Fruit fly (Drosophila melanogaster) whole organism, embryonic: ENCODE data around the gene corto.

Experiments
- ATbp ChIP-seq: fragments of 200-800 bp; sonication (Bioruptor generic); optimal IDR thresholded peaks from 2 replicates; lab custom pipeline; 2017; ENCODE audit warnings: missing biosample characterization, mild to moderate bottlenecking, missing genetic modification characterization, missing genetic modification reagents
- Awh ChIP-seq: fragments of 200-800 bp; sonication (Bioruptor generic); IDR thresholded peaks from 2 replicates; pipeline ENCODE4, ENCODE4 v1.3.6; 2022; ENCODE audit warnings: missing biosample characterization, missing genetic modification characterization
- CG10431 ChIP-seq: fragments of 200-800 bp; sonication (Bioruptor generic); optimal IDR thresholded peaks from 3 replicates; lab custom pipeline; 2018; ENCODE audit warnings: missing biosample characterization, mild to moderate bottlenecking, missing genetic modification characterization
- CG10462 ChIP-seq: fragments of 200-800 bp; sonication (Bioruptor generic); optimal IDR thresholded peaks from 2 replicates; lab custom pipeline; 2016; ENCODE audit warnings: missing biosample characterization, missing genetic modification characterization
- CG11504 ChIP-seq: fragments of 200-800 bp; sonication (Bioruptor generic); optimal IDR thresholded peaks from 3 replicates; lab custom pipeline; 2019; ENCODE audit warnings: missing biosample characterization, mild to moderate bottlenecking, missing genetic modification characterization, moderate library complexity
- CG12155 ChIP-seq: fragments of 200-800 bp; sonication (Bioruptor generic); optimal IDR thresholded peaks from 3 replicates; lab custom pipeline; 2016; ENCODE audit warnings: missing biosample characterization, missing genetic modification characterization
- CG12236 ChIP-seq: fragments of 200-800 bp; sonication (Bioruptor generic); optimal IDR thresholded peaks from 2 replicates; lab custom pipeline; 2016; ENCODE audit warnings: missing biosample characterization, missing genetic modification characterization
- CG13287 ChIP-seq: fragments of 200-800 bp; sonication (Bioruptor generic); IDR thresholded peaks from 2 replicates; pipeline ENCODE4 v1.3.6; 2022; ENCODE audit warnings: missing biosample characterization, missing genetic modification characterization; ENCODE audit not compliant: partially characterized antibody
- CG14860 ChIP-seq: fragments of 200-800 bp; sonication (Bioruptor generic); IDR thresholded peaks from 3 replicates; pipeline ENCODE4 v1.3.6; 2022; ENCODE audit warnings: missing biosample characterization, missing genetic modification characterization; ENCODE audit not compliant: partially characterized antibody
- CG17568 ChIP-seq: fragments of 200-800 bp; sonication (Bioruptor generic); optimal IDR thresholded peaks from 2 replicates; lab custom pipeline; 2018; ENCODE audit warnings: missing biosample characterization, mild to moderate bottlenecking, missing genetic modification characterization, moderate library complexity
- CG1792 ChIP-seq: fragments of 200-800 bp; sonication (Bioruptor generic); optimal IDR thresholded peaks from 2 replicates; lab custom pipeline; 2016; ENCODE audit warnings: missing biosample characterization, missing genetic modification characterization
- CG18011 ChIP-seq: fragments of 200-800 bp; sonication (Bioruptor generic); optimal IDR thresholded peaks from 2 replicates; lab custom pipeline; 2017; ENCODE audit warnings: missing biosample characterization, missing genetic modification characterization, mild to moderate bottlenecking, moderate library complexity, missing genotype
- CG18262 ChIP-seq: fragments of 200-800 bp; optimal IDR thresholded peaks from 3 replicates; lab custom pipeline; 2019; ENCODE audit warnings: missing biosample characterization, mild to moderate bottlenecking, missing genetic modification characterization, moderate library complexity
- CG2875 ChIP-seq: fragments of 200-800 bp; sonication (Bioruptor generic); optimal IDR thresholded peaks from 2 replicates; lab custom pipeline; 2017; ENCODE audit warnings: missing biosample characterization, mild to moderate bottlenecking, missing genetic modification characterization, missing genetic modification reagents
- CG32772 ChIP-seq: fragments of 200-800 bp; sonication (Bioruptor generic); IDR thresholded peaks from 2 replicates; pipeline ENCODE4 v1.3.6; 2022; ENCODE audit warnings: missing biosample characterization, missing genetic modification characterization
- CG34376 ChIP-seq: fragments of 200-800 bp; sonication (Bioruptor generic); optimal IDR thresholded peaks from 2 replicates; lab custom pipeline; 2018; ENCODE audit warnings: missing biosample characterization, mild to moderate bottlenecking, missing genetic modification characterization
- CG4282 ChIP-seq: fragments of 200-800 bp; sonication (Bioruptor generic); optimal IDR thresholded peaks from 2 replicates; lab custom pipeline; 2016; ENCODE audit warnings: missing biosample characterization, missing genetic modification characterization
- CG4820 ChIP-seq: fragments of 200-800 bp; sonication (Bioruptor generic); optimal IDR thresholded peaks from 3 replicates; lab custom pipeline; 2016; ENCODE audit warnings: missing biosample characterization, missing genetic modification characterization
- CG7745 ChIP-seq: fragments of 200-800 bp; sonication (Bioruptor generic); optimal IDR thresholded peaks from 2 replicates; lab custom pipeline; 2018; ENCODE audit warnings: missing biosample characterization, mild to moderate bottlenecking, missing genetic modification characterization, moderate library complexity
- CG7987 ChIP-seq: fragments of 200-800 bp; sonication (Bioruptor generic); optimal IDR thresholded peaks from 2 replicates; lab custom pipeline; 2018; ENCODE audit warnings: missing biosample characterization, mild to moderate bottlenecking, missing genetic modification characterization, moderate library complexity
- CG8388 ChIP-seq: fragments of 200-800 bp; sonication (Bioruptor generic); optimal IDR thresholded peaks from 2 replicates; lab custom pipeline; 2019; ENCODE audit warnings: missing biosample characterization, mild to moderate bottlenecking, missing genetic modification characterization, moderate library complexity
- D19A ChIP-seq: fragments of 200-800 bp; optimal IDR thresholded peaks from 3 replicates; lab custom pipeline; 2019; ENCODE audit warnings: missing biosample characterization, mild to moderate bottlenecking, missing genetic modification characterization, moderate library complexity
- Ets97D ChIP-seq: fragments of 200-800 bp; sonication (Bioruptor generic); optimal IDR thresholded peaks from 3 replicates; lab custom pipeline; 2016; ENCODE audit warnings: missing biosample characterization, missing genetic modification characterization
- H15 ChIP-seq: fragments of 200-800 bp; sonication (Bioruptor generic); IDR thresholded peaks from 3 replicates; pipeline ENCODE4 v1.3.6; 2022; ENCODE audit warnings: missing biosample characterization, missing genetic modification characterization
- Hmr ChIP-seq: fragments of 200-800 bp; sonication (Bioruptor generic); optimal IDR thresholded peaks from 3 replicates; lab custom pipeline; 2017; ENCODE audit warnings: mild to moderate bottlenecking, missing biosample characterization, missing genetic modification reagents, missing genetic modification characterization
- Hmx ChIP-seq: fragments of 200-800 bp; sonication (Bioruptor generic); optimal IDR thresholded peaks from 2 replicates; lab custom pipeline; 2016; ENCODE audit warnings: missing biosample characterization, missing genetic modification characterization
- Hsf ChIP-seq: fragments of 200-800 bp; sonication (Bioruptor generic); optimal IDR thresholded peaks from 3 replicates; lab custom pipeline; 2016; ENCODE audit warnings: missing biosample characterization, missing genetic modification characterization
- Poxn ChIP-seq: fragments of 200-800 bp; sonication (Bioruptor generic); IDR thresholded peaks from 2 replicates; pipeline ENCODE4 v1.3.6; 2022; ENCODE audit warnings: missing biosample characterization, missing genetic modification characterization
- Ptx1 ChIP-seq: fragments of 200-800 bp; sonication (Bioruptor generic); IDR thresholded peaks from 2 replicates; pipeline ENCODE4 v1.3.6; 2022; ENCODE audit warnings: missing biosample characterization, missing genetic modification characterization
- Rfx ChIP-seq: fragments of 200-800 bp; sonication (Bioruptor generic); IDR thresholded peaks from 2 replicates; pipeline ENCODE4 v1.3.6; 2022; ENCODE audit warnings: missing biosample characterization, missing genetic modification characterization
- Xbp1 ChIP-seq: fragments of 200-800 bp; sonication (Bioruptor generic); optimal IDR thresholded peaks from 3 replicates; lab custom pipeline; 2016; ENCODE audit warnings: missing biosample characterization, mild to moderate bottlenecking, missing genetic modification characterization
- Xrp1 ChIP-seq: fragments of 200-800 bp; sonication (Bioruptor generic); IDR thresholded peaks from 2 replicates; pipeline ENCODE4 v1.3.6; 2022; ENCODE audit warnings: missing biosample characterization, missing genetic modification characterization
- ab ChIP-seq: fragments of 200-800 bp; sonication (Bioruptor generic); optimal IDR thresholded peaks from 2 replicates; lab custom pipeline; 2016; ENCODE audit warnings: missing biosample characterization, missing genetic modification characterization
- amos ChIP-seq: fragments of 200-800 bp; sonication (Bioruptor generic); IDR thresholded peaks from 2 replicates; pipeline ENCODE4 v1.3.6; 2022; ENCODE audit warnings: missing biosample characterization, missing genetic modification characterization; ENCODE audit not compliant: partially characterized antibody
- bcd ChIP-seq: fragments of 200-800 bp; sonication (Bioruptor generic); optimal IDR thresholded peaks from 2 replicates; lab custom pipeline; 2017; ENCODE audit warnings: missing biosample characterization, mild to moderate bottlenecking, missing genetic modification characterization
- ci ChIP-seq: fragments of 200-800 bp; sonication (Bioruptor generic); IDR thresholded peaks from 3 replicates; pipeline ENCODE4 v1.3.6; 2022; ENCODE audit warnings: missing biosample characterization, missing genetic modification characterization
- dati ChIP-seq: fragments of 200-800 bp; sonication (Bioruptor generic); IDR thresholded peaks from 2 replicates; pipeline ENCODE4 v1.3.6; 2022; ENCODE audit warnings: missing biosample characterization, missing genetic modification characterization
- grn ChIP-seq: fragments of 200-800 bp; sonication (Bioruptor generic); optimal IDR thresholded peaks from 3 replicates; lab custom pipeline; 2017; ENCODE audit warnings: missing biosample characterization, missing genetic modification characterization
- knrl ChIP-seq: fragments of 200-800 bp; sonication (Bioruptor generic); IDR thresholded peaks from 3 replicates; pipeline ENCODE4 v1.3.6; 2022; ENCODE audit warnings: missing biosample characterization, missing genetic modification characterization; ENCODE audit not compliant: partially characterized antibody
- lab ChIP-seq: fragments of 200-800 bp; sonication (Bioruptor generic); optimal IDR thresholded peaks from 3 replicates; lab custom pipeline; 2017; ENCODE audit warnings: missing biosample characterization, missing genetic modification characterization, mild to moderate bottlenecking, moderate library complexity, missing genetic modification reagents
- maf-S ChIP-seq: fragments of 200-800 bp; sonication (Bioruptor generic); optimal IDR thresholded peaks from 2 replicates; lab custom pipeline; 2016; ENCODE audit warnings: missing biosample characterization, missing genetic modification characterization
- pho ChIP-seq: fragments of 200-800 bp; sonication (Bioruptor generic); optimal IDR thresholded peaks from 2 replicates; lab custom pipeline; 2016; ENCODE audit warnings: missing biosample characterization, missing genetic modification characterization
- prd ChIP-seq, 3 experiments: fragments of >200 bp in 2 of 3; fragments of 200-800 bp in 1 of 3; sonication (Bioruptor generic) in 1 of 3; optimal IDR thresholded peaks in 2 of 3; IDR thresholded peaks in 1 of 3; 2 replicates in 2 of 3; 3 replicates in 1 of 3; pipeline versions ENCODE4 v1.3.6 to Lab custom; 2017 to 2022; ENCODE audit warnings: missing biosample characterization in 1 of 3, missing genetic modification characterization in 1 of 3
- ranshi ChIP-seq: fragments of 200-800 bp; sonication (Bioruptor generic); IDR thresholded peaks from 2 replicates; pipeline ENCODE4 v1.3.6; 2022; ENCODE audit warnings: missing biosample characterization, missing genetic modification characterization
- run ChIP-seq: fragments of 200-800 bp; sonication (Bioruptor generic); optimal IDR thresholded peaks from 3 replicates; lab custom pipeline; 2018; ENCODE audit warnings: missing biosample characterization, mild to moderate bottlenecking, missing genetic modification characterization
- sc ChIP-seq, 3 experiments: fragments of >200 bp in 2 of 3; fragments of 200-800 bp in 1 of 3; sonication (Bioruptor generic) in 1 of 3; optimal IDR thresholded peaks; 2 replicates in 2 of 3; 3 replicates in 1 of 3; lab custom pipeline; 2017; ENCODE audit warnings: mild to moderate bottlenecking in 1 of 3, missing biosample characterization in 1 of 3, missing genetic modification characterization in 1 of 3, missing genetic modification reagents in 1 of 3
- sim ChIP-seq: fragments of 200-800 bp; sonication (Bioruptor generic); IDR thresholded peaks from 2 replicates; pipeline ENCODE4 v1.3.6; 2022; ENCODE audit warnings: missing biosample characterization, missing genetic modification characterization
- so ChIP-seq: fragments of 200-800 bp; sonication (Bioruptor generic); IDR thresholded peaks from 3 replicates; pipeline ENCODE4 v1.3.6; 2022; ENCODE audit warnings: missing biosample characterization, missing genetic modification characterization
- unpg ChIP-seq: fragments of 200-800 bp; sonication (Bioruptor generic); optimal IDR thresholded peaks from 3 replicates; lab custom pipeline; 2018; ENCODE audit warnings: missing biosample characterization, mild to moderate bottlenecking, missing genetic modification characterization, moderate library complexity
- usp ChIP-seq: fragments of >200 bp; optimal IDR thresholded peaks from 2 replicates; lab custom pipeline; 2017; ENCODE audit warnings: missing biosample characterization, missing genetic modification characterization

corto gene

DNA sequence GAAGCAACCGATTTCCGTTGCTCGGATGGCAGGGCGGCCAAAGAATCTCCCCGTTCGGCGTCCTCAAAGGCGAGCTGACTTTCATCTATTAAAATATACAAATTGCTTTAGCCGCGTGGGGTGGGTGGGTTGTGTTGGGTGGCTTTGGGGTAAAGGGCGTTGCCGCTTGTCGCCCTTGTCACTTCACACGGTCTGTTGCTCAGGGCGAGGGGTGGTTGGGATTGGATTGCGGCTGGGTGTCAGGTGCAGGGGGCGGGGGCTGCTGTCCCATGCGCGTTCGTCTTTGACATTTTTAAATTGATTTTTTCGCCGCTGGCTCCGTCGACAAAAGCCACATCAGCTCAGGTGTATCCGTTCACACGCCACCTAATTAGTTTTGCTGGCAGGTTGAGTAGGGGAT lies 54.5 kb downstream of the corto start (continued):
- TF ChIP-seq H15 (GFP tag; lab: Robert Waterston, UW) (0 out of 3 replicates have a peak, but pooled peaks have one; percentile 17), CG18011 (GFP tag; lab: Kevin White, UChicago) (no peak), Hmx (GFP tag; lab: Kevin White, UChicago) (no peak), Ets97D (GFP tag; lab: Kevin White, UChicago) (no peak), so (peak; percentile 45; the same call in 2 of the 3 replicates), CG4282 (GFP tag; lab: Kevin White, UChicago) (no peak), CG2875 (GFP tag; lab: Kevin White, UChicago) (no peak), CG4820 (GFP tag; lab: Kevin White, UChicago) (no peak), CG14860 (GFP tag; lab: Robert Waterston, UW) (no peak), Ptx1 (no peak), sim (no peak), grn (GFP tag; lab: Kevin White, UChicago) (no peak), Poxn (GFP tag; lab: Robert Waterston, UW) (no peak), CG13287 (GFP tag; lab: Robert Waterston, UW) (no peak), amos (no peak), Rfx (GFP tag; lab: Robert Waterston, UW) (0 out of 2 replicates have a peak, but pooled peaks have one; percentile 10), CG1792 (GFP tag; lab: Kevin White, UChicago) (no peak), CG32772 (no peak), Hsf (GFP tag; lab: Kevin White, UChicago) (no peak), ranshi (peak; percentile 15; the same call in 1 of the 2 replicates), CG8388 (no peak), CG12236 (GFP tag; lab: Kevin White, UChicago) (no peak)

DNA sequence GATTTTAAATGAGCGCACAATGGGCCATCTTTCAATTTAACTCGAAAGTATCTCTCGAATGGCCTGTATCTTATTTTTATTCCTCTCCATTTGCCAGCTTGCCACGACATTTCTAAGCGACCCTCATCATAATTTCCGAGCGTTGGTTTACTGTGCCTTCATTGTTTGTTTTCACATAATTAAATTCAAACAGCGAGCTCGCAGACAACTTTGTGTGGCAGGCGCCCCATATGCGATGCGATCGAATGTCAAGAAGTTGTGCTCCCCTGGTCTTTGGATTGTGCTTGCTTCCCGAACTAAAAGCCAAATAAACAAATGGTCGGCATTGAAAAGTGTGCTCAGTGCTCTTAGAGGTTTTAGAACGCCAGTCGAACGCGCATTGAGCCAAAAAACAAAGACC lies 55.0 kb downstream of the corto start:
- TF ChIP-seq CG12155: no peak
- peak; percentile 16 for TF ChIP-seq lab (GFP tag; lab: Kevin White, UChicago)
- peak; percentile 9 for TF ChIP-seq D19A (tag; lab: Kevin White, UChicago)
- no peak for TF ChIP-seq ab (GFP tag; lab: Kevin White, UChicago)
- TF ChIP-seq CG18262: peak; percentile 3
- TF ChIP-seq prd (optimal IDR thresholded peaks at IDR 0.05; lab: Kevin White, UChicago): no peak
- TF ChIP-seq prd (GFP tag; IDR thresholded peaks at IDR 0.05; lab: Robert Waterston, UW): 0 out of 3 replicates have a peak, but pooled peaks have one; percentile 9
- TF ChIP-seq ci: 0 out of 3 replicates have a peak, but pooled peaks have one; percentile 43
- TF ChIP-seq sc (optimal IDR thresholded peaks at IDR 0.05; lab: Kevin White, UChicago): no peak
- TF ChIP-seq sc (GFP tag; optimal IDR thresholded peaks at IDR 0.05; lab: Kevin White, UChicago): no peak
- no peak for TF ChIP-seq run (tag; lab: Kevin White, UChicago)
- TF ChIP-seq usp (GFP tag; lab: Kevin White, UChicago): no peak
- no peak for TF ChIP-seq CG17568 (GFP tag; lab: Kevin White, UChicago)
- no peak for TF ChIP-seq CG4282 (GFP tag; lab: Kevin White, UChicago)
- TF ChIP-seq ATbp (GFP tag; lab: Kevin White, UChicago): peak; percentile 23
- TF ChIP-seq knrl (GFP tag; lab: Robert Waterston, UW): no peak
- TF ChIP-seq CG11504 (tag; lab: Kevin White, UChicago): no peak
- peak; percentile 3 for TF ChIP-seq pho (GFP tag; lab: Kevin White, UChicago)
- peak; percentile 6 for TF ChIP-seq CG7987 (GFP tag; lab: Kevin White, UChicago)
- no peak for TF ChIP-seq CG10431 (GFP tag; lab: Kevin White, UChicago)
- no peak for TF ChIP-seq bcd
- no peak for TF ChIP-seq Xrp1 (GFP tag; lab: Robert Waterston, UW)
- no peak for TF ChIP-seq CG34376 (GFP tag; lab: Kevin White, UChicago)
- TF ChIP-seq Xbp1: no peak
- TF ChIP-seq dati (GFP tag; lab: Robert Waterston, UW): no peak
- TF ChIP-seq CG7745 (tag; lab: Kevin White, UChicago): peak; percentile 72
- TF ChIP-seq Hmr: no peak
- TF ChIP-seq Awh: 0 out of 2 replicates have a peak, but pooled peaks have one; percentile 7
- peak; percentile 19 for TF ChIP-seq unpg (GFP tag; lab: Kevin White, UChicago)
- TF ChIP-seq CG10462 (GFP tag; lab: Kevin White, UChicago): no peak
- TF ChIP-seq maf-S (GFP tag; lab: Kevin White, UChicago): peak; percentile 13
